Worm (Caenorhabditis elegans) whole organism, young adult: ENCODE results near the gene ncs-3.

Experiments used
- F39B2.1 ChIP-seq: fragments of 200-800 bp; sonication (Bioruptor generic); IDR thresholded peaks from 2 replicates; pipeline ENCODE4 v1.3.6; 2022; ENCODE audit warnings: missing genetic modification reagents, missing genetic modification characterization, missing compliant biosample characterization
- K11D2.4 ChIP-seq: fragments of 200-800 bp; sonication (Bioruptor generic); IDR thresholded peaks from 2 replicates; pipeline ENCODE4 v1.3.6; 2022; ENCODE audit warnings: missing genetic modification reagents, missing genetic modification characterization, missing compliant biosample characterization
- K12H6.12 ChIP-seq: fragments of 200-800 bp; sonication (Bioruptor generic); optimal IDR thresholded peaks from 2 replicates; lab custom pipeline; 2018; ENCODE audit warnings: mild to moderate bottlenecking, missing genetic modification characterization, missing compliant biosample characterization
- akir-1 ChIP-seq: fragments of 200-800 bp; sonication (Bioruptor generic); optimal IDR thresholded peaks from 2 replicates; lab custom pipeline; 2018; ENCODE audit warnings: mild to moderate bottlenecking, missing genetic modification characterization, moderate library complexity, missing compliant biosample characterization
- ama-1 ChIP-seq, 3 experiments: fragments of 150-350 bp in 1 of 3; sonication (generic microtip) in 2 of 3; optimal IDR thresholded peaks; 2 replicates each; lab custom pipeline; 2014 to 2018; ENCODE audit warnings: missing biosample characterization in 2 of 3, missing genetic modification characterization in 2 of 3, missing genetic modification reagents in 2 of 3
- aptf-2 ChIP-seq: fragments of 200-800 bp; sonication (Bioruptor generic); conservative IDR thresholded peaks from 2 replicates; pipeline ENCODE4 v1.3.6; 2022; ENCODE audit warnings: missing genetic modification reagents, missing genetic modification characterization, missing compliant biosample characterization
- atf-7 ChIP-seq: sonication (generic microtip); optimal IDR thresholded peaks from 2 replicates; lab custom pipeline; 2017; ENCODE audit warnings: mild to moderate bottlenecking, missing genetic modification characterization, missing compliant biosample characterization
- attf-3 ChIP-seq: fragments of 200-800 bp; sonication (Bioruptor generic); conservative IDR thresholded peaks from 2 replicates; pipeline ENCODE4 v1.3.6; 2022; ENCODE audit warnings: missing genetic modification reagents, missing genetic modification characterization, missing compliant biosample characterization
- attf-5 ChIP-seq: fragments of 200-800 bp; sonication (Bioruptor generic); optimal IDR thresholded peaks from 2 replicates; lab custom pipeline; 2018; ENCODE audit warnings: mild to moderate bottlenecking, missing genetic modification characterization, missing compliant biosample characterization
- bed-1 ChIP-seq: fragments of 200-800 bp; sonication (Bioruptor generic); IDR thresholded peaks from 2 replicates; pipeline ENCODE4 v1.3.6; 2022; ENCODE audit warnings: missing genetic modification reagents, missing genetic modification characterization, missing compliant biosample characterization
- cebp-1 ChIP-seq, 2 experiments: fragments of 200-800 bp in 1 of 2; sonication (Bioruptor generic) in 1 of 2; sonication (generic microtip) in 1 of 2; IDR thresholded peaks in 1 of 2; optimal IDR thresholded peaks in 1 of 2; 2 replicates each; pipeline versions ENCODE4 v1.3.6 to Lab custom; 2017 to 2022; ENCODE audit warnings: missing compliant biosample characterization in 2 of 2, missing genetic modification characterization in 2 of 2, mild to moderate bottlenecking in 1 of 2, missing genetic modification reagents in 1 of 2, moderate library complexity in 1 of 2
- ceh-27 ChIP-seq: fragments of 200-800 bp; sonication (Bioruptor generic); optimal IDR thresholded peaks from 2 replicates; lab custom pipeline; 2018; ENCODE audit warnings: mild to moderate bottlenecking, missing genetic modification characterization, moderate library complexity, missing compliant biosample characterization
- ceh-79 ChIP-seq: sonication (generic microtip); optimal IDR thresholded peaks from 2 replicates; lab custom pipeline; 2017; ENCODE audit warnings: mild to moderate bottlenecking, missing genetic modification characterization, missing compliant biosample characterization
- chd-7 ChIP-seq: sonication (generic microtip); optimal IDR thresholded peaks from 2 replicates; lab custom pipeline; 2016; ENCODE audit warnings: mild to moderate bottlenecking, missing genetic modification characterization, moderate library complexity, missing compliant biosample characterization
- dox-1 ChIP-seq: fragments of 200-800 bp; sonication (Bioruptor generic); IDR thresholded peaks from 2 replicates; pipeline ENCODE4 v1.3.6; 2022; ENCODE audit warnings: missing genetic modification reagents, missing genetic modification characterization, missing compliant biosample characterization
- egrh-3 ChIP-seq: fragments of 200-800 bp; sonication (Bioruptor generic); IDR thresholded peaks from 2 replicates; pipeline ENCODE4 v1.3.6; 2022; ENCODE audit warnings: missing genetic modification reagents, missing genetic modification characterization, missing compliant biosample characterization
- hlh-12 ChIP-seq: sonication (generic microtip); optimal IDR thresholded peaks from 2 replicates; lab custom pipeline; 2016; ENCODE audit warnings: missing genetic modification characterization, missing compliant biosample characterization
- mcd-1 ChIP-seq: fragments of 200-800 bp; sonication (Bioruptor generic); IDR thresholded peaks from 2 replicates; pipeline ENCODE4 v1.3.6; 2022; ENCODE audit warnings: missing genetic modification reagents, missing genetic modification characterization, missing compliant biosample characterization
- nhr-27 ChIP-seq: fragments of 200-800 bp; sonication (Bioruptor generic); optimal IDR thresholded peaks from 2 replicates; lab custom pipeline; 2018; ENCODE audit warnings: mild to moderate bottlenecking, missing genetic modification characterization, moderate library complexity, missing compliant biosample characterization
- nhr-80 ChIP-seq: sonication (generic microtip); optimal IDR thresholded peaks from 2 replicates; lab custom pipeline; 2016; ENCODE audit warnings: missing genetic modification characterization, missing compliant biosample characterization
- nhr-90 ChIP-seq: sonication (generic microtip); optimal IDR thresholded peaks from 2 replicates; lab custom pipeline; 2016; ENCODE audit warnings: missing genotype, mild to moderate bottlenecking, missing genetic modification characterization, missing compliant biosample characterization
- repo-1 ChIP-seq: sonication (generic microtip); optimal IDR thresholded peaks from 2 replicates; lab custom pipeline; 2017; ENCODE audit warnings: mild to moderate bottlenecking, missing genetic modification characterization, missing compliant biosample characterization
- rpc-1 ChIP-seq, 2 experiments: fragments of 150-350 bp in 1 of 2; sonication (generic microtip) in 1 of 2; optimal IDR thresholded peaks; 2 replicates each; lab custom pipeline; 2014 to 2018; ENCODE audit warnings: missing biosample characterization in 1 of 2, missing genetic modification characterization in 1 of 2, missing genetic modification reagents in 1 of 2, missing genotype in 1 of 2
- sea-2 ChIP-seq: fragments of 200-800 bp; sonication (Bioruptor generic); IDR thresholded peaks from 2 replicates; pipeline ENCODE4 v1.3.6; 2022; ENCODE audit warnings: missing genetic modification characterization, missing compliant biosample characterization
- somi-1 ChIP-seq: fragments of 200-800 bp; sonication (Bioruptor generic); optimal IDR thresholded peaks from 2 replicates; lab custom pipeline; 2018; ENCODE audit warnings: mild to moderate bottlenecking, missing genetic modification characterization, missing compliant biosample characterization
- tbp1 ChIP-seq: fragments of 200-800 bp; sonication (Bioruptor generic); optimal IDR thresholded peaks from 2 replicates; lab custom pipeline; 2018; ENCODE audit warnings: mild to moderate bottlenecking, missing genetic modification characterization, missing compliant biosample characterization
- zfh-2 ChIP-seq: fragments of 200-800 bp; sonication (Bioruptor generic); conservative IDR thresholded peaks from 2 replicates; pipeline ENCODE4 v1.3.6; 2022; ENCODE audit warnings: missing genetic modification reagents, missing genetic modification characterization, missing compliant biosample characterization
- zim-3 ChIP-seq: sonication (generic microtip); optimal IDR thresholded peaks from 2 replicates; lab custom pipeline; 2017; ENCODE audit warnings: mild to moderate bottlenecking, missing genetic modification characterization, moderate library complexity, missing compliant biosample characterization
- ztf-26 ChIP-seq: sonication (generic microtip); optimal IDR thresholded peaks from 2 replicates; lab custom pipeline; 2017; ENCODE audit warnings: missing genetic modification characterization, missing compliant biosample characterization
- ztf-28 ChIP-seq: fragments of 200-800 bp; sonication (Bioruptor generic); IDR thresholded peaks from 2 replicates; pipeline ENCODE4 v1.3.6; 2022; ENCODE audit warnings: missing genetic modification reagents, missing genetic modification characterization, missing compliant biosample characterization
- ztf-3 ChIP-seq: fragments of 200-800 bp; sonication (Bioruptor generic); optimal IDR thresholded peaks from 2 replicates; lab custom pipeline; 2018; ENCODE audit warnings: mild to moderate bottlenecking, missing genetic modification characterization, missing compliant biosample characterization

The ncs-3 gene

ce11 chrX:1012385-1012866 is 41.5 kb upstream of the ncs-3 start (continued):
- peak; percentile 55 for TF ChIP-seq somi-1 (GFP tag; lab: Kevin White, UChicago)
- no peak for TF ChIP-seq nhr-90 (tag; lab: Kevin White, UChicago)
- TF ChIP-seq atf-7 (tag; lab: Kevin White, UChicago) = peak; percentile 26
- TF ChIP-seq chd-7 (tag; lab: Kevin White, UChicago) = peak; percentile 7
- no peak for TF ChIP-seq attf-3 (GFP tag; lab: Robert Waterston, UW)
- TF ChIP-seq ama-1 (optimal IDR thresholded peaks at IDR 0.05; lab: Kevin White, UChicago) = no peak
- TF ChIP-seq ama-1 (GFP tag; optimal IDR thresholded peaks at IDR 0.05; lab: Kevin White, UChicago) = no peak
- TF ChIP-seq hlh-12 (tag; lab: Kevin White, UChicago) = no peak

ce11 chrX:1014708-1015107 is 39.2 kb upstream of the ncs-3 start:
- TF ChIP-seq rpc-1 (optimal IDR thresholded peaks at IDR 0.05; lab: Kevin White, UChicago) (no peak), rpc-1 (tag; optimal IDR thresholded peaks at IDR 0.05; lab: Kevin White, UChicago) (peak; percentile 26), F39B2.1 (GFP tag; lab: Robert Waterston, UW) (no peak), nhr-27 (tag; lab: Kevin White, UChicago) (no peak), akir-1 (no peak)

DNA sequence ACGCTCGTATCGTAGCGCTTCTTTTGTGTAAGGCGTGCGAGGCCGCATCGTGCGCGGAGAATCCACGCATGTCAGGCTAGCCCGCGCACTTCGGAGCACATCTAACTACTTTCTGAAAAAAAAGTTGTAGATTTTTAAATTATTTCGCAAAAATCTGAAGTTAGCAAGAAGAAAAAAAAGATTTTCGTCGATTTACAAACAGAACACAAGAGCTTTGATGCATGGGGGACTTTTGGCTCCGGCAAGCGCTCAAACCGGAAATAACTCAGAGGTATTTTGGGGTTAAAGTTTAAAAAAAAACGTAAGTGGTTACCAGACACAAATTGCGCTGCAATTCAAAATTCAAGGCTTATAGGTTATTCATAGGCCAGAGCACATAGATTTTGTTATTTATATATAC is 36.4 kb upstream of the ncs-3 start, which contains the start of the genes F55A4.13 and nlf-1:
TSS of gene F55A4.13 (minus strand) at position 101 of the 400 bp plus-strand sequence.
TSS of gene nlf-1 (minus strand) at position 112 of the 400 bp plus-strand sequence.
- no peak for TF ChIP-seq ceh-79 (tag; lab: Kevin White, UChicago)
- no peak for TF ChIP-seq nhr-27 (tag; lab: Kevin White, UChicago)
- no peak for TF ChIP-seq tbp1 (GFP tag; lab: Kevin White, UChicago)
- TF ChIP-seq nhr-80 = no peak
- TF ChIP-seq somi-1 (GFP tag; lab: Kevin White, UChicago) = no peak

ce11 chrX:1018586-1018985 is 35.3 kb upstream of the ncs-3 start:
- TF ChIP-seq zfh-2 = peak; percentile 58
- no peak for TF ChIP-seq egrh-3
- no peak for TF ChIP-seq repo-1
- no peak for TF ChIP-seq bed-1 (GFP tag; lab: Robert Waterston, UW)
- TF ChIP-seq sea-2 = no peak
- TF ChIP-seq chd-7 (tag; lab: Kevin White, UChicago) = peak; percentile 9
- TF ChIP-seq dox-1 (GFP tag; lab: Robert Waterston, UW) = 0 out of 2 replicates have a peak, but pooled peaks have one; percentile 35
- TF ChIP-seq, all 124 proteins: peak for 3

ce11 chrX:1021835-1022311 is 32.0 kb upstream of the ncs-3 start:
- TF ChIP-seq K12H6.12 (peak; percentile 62), ztf-26 (tag; lab: Kevin White, UChicago) (peak; percentile 2), ztf-28 (no peak), aptf-2 (GFP tag; lab: Robert Waterston, UW) (no peak), somi-1 (GFP tag; lab: Kevin White, UChicago) (peak; percentile 28), ceh-27 (GFP tag; lab: Kevin White, UChicago) (peak; percentile 10), cebp-1 (GFP tag; IDR thresholded peaks at IDR 0.05; lab: Robert Waterston, UW) (peak; percentile 47; the same call in 1 of the 2 replicates), cebp-1 (tag; optimal IDR thresholded peaks at IDR 0.05; lab: Kevin White, UChicago) (peak; percentile 84), egrh-3 (peak; percentile 82; the same call in 1 of the 2 replicates), zim-3 (tag; lab: Kevin White, UChicago) (no peak), dox-1 (GFP tag; lab: Robert Waterston, UW) (0 out of 2 replicates have a peak, but pooled peaks have one; percentile 6), ztf-3 (GFP tag; lab: Kevin White, UChicago) (no peak), K11D2.4 (GFP tag; lab: Robert Waterston, UW) (0 out of 2 replicates have a peak, but pooled peaks have one; percentile 17), attf-5 (peak; percentile 10), mcd-1 (peak; percentile 42), zfh-2 (peak; percentile 97)
- TF ChIP-seq, all 124 proteins: peak for 11
